Worm (Caenorhabditis elegans): ENCODE results near the gene srw-72.

DNA sequence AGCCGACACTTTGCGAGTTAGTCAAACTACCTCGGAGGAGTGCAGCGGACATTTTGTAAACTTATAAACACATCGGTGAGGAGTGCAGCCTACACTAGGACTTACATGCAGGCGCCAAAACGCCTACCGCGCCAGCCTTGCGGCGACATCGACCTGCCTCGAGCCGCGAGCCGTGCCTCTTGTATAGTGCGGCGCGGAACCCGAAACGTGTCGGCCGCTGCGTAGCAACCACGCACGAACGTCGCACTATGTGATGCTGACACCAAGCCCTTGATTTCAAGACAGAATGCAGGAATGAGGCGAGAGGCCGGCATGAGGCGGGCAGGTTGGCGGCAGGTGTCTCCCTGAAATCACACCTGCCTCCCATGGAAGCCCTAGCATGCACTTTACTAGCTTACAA, 37.6 kb upstream of the srw-72 start:
- TF ChIP-seq nhr-25 (tag; optimal IDR thresholded peaks at IDR 0.05): no peak
- TF ChIP-seq nhr-11 (tag; optimal IDR thresholded peaks at IDR 0.05): no peak
- TF ChIP-seq fos-1 (tag; optimal IDR thresholded peaks at IDR 0.05): no peak
- TF ChIP-seq lin-39 (tag; optimal IDR thresholded peaks at IDR 0.05): no peak
- TF ChIP-seq skn-1 (tag; optimal IDR thresholded peaks at IDR 0.05): no peak
- TF ChIP-seq snpc-4 (tag; optimal IDR thresholded peaks at IDR 0.05): no peak
- TF ChIP-seq nhr-237 (tag; optimal IDR thresholded peaks at IDR 0.05): no peak
- no peak for TF ChIP-seq ceh-82 (tag; optimal IDR thresholded peaks at IDR 0.05)
- TF ChIP-seq daf-12 (tag; optimal IDR thresholded peaks at IDR 0.05): no peak
- TF ChIP-seq R02D3.7 (tag; optimal IDR thresholded peaks at IDR 0.05): no peak
